Fruit fly (Drosophila melanogaster): ENCODE data around the gene Ubc2.

The Ubc2 gene

dm6 chr2L:10800877-10801719, 33.3 kb upstream of the Ubc2 start, which contains the start of gene CG31869 (continued):
- TF ChIP-seq Dip3 (GFP tag; optimal IDR thresholded peaks at IDR 0.05) (no peak), Rx (GFP tag; IDR thresholded peaks at IDR 0.05) (0 out of 2 replicates have a peak, but pooled peaks have one; percentile 10), slp2 (GFP tag; optimal IDR thresholded peaks at IDR 0.05) (no peak), CG2875 (GFP tag; optimal IDR thresholded peaks at IDR 0.05) (no peak), lab (GFP tag; optimal IDR thresholded peaks at IDR 0.05) (no peak), Fer2 (tag; optimal IDR thresholded peaks at IDR 0.05) (no peak), inv (GFP tag; IDR thresholded peaks at IDR 0.05; ENCODE audit: partially characterized antibody) (no peak), CG11398 (GFP tag; optimal IDR thresholded peaks at IDR 0.05) (no peak), CG6272 (GFP tag; IDR thresholded peaks at IDR 0.05) (no peak), Mrtf (GFP tag; IDR thresholded peaks at IDR 0.05) (no peak; the same call in 2 of the 3 replicates), Trl (optimal IDR thresholded peaks at IDR 0.05) (no peak), Trl (GFP tag; optimal IDR thresholded peaks at IDR 0.05) (no peak), Stat92E (GFP tag; optimal IDR thresholded peaks at IDR 0.05) (no peak), sd (tag; optimal IDR thresholded peaks at IDR 0.05) (no peak), Pdp1 (GFP tag; optimal IDR thresholded peaks at IDR 0.05) (no peak), sens-2 (GFP tag; IDR thresholded peaks at IDR 0.05) (no peak), CG30020 (tag; optimal IDR thresholded peaks at IDR 0.05) (no peak), nau (GFP tag; optimal IDR thresholded peaks at IDR 0.05) (no peak), CG13894 (tag; optimal IDR thresholded peaks at IDR 0.05) (no peak), CG16779 (GFP tag; IDR thresholded peaks at IDR 0.05) (no peak), yki (optimal IDR thresholded peaks at IDR 0.05) (no peak), HHEX (GFP tag; optimal IDR thresholded peaks at IDR 0.05) (no peak), lilli (GFP tag; optimal IDR thresholded peaks at IDR 0.05) (no peak), otp (GFP tag; IDR thresholded peaks at IDR 0.05) (0 out of 3 replicates have a peak, but pooled peaks have one; percentile 24), hbn (GFP tag; IDR thresholded peaks at IDR 0.05; ENCODE audit: partially characterized antibody) (no peak), pum (GFP tag; optimal IDR thresholded peaks at IDR 0.05) (no peak), Tbp (GFP tag; optimal IDR thresholded peaks at IDR 0.05) (no peak), CG15011 (GFP tag; optimal IDR thresholded peaks at IDR 0.05) (no peak), pros (GFP tag; optimal IDR thresholded peaks at IDR 0.05) (no peak), CG14710 (tag; optimal IDR thresholded peaks at IDR 0.05) (no peak), CG2199 (GFP tag; IDR thresholded peaks at IDR 0.05) (no peak; the same call in 2 of the 3 replicates), CG11093 (GFP tag; IDR thresholded peaks at IDR 0.05) (0 out of 3 replicates have a peak, but pooled peaks have one; percentile 35), CG10267 (tag; optimal IDR thresholded peaks at IDR 0.05) (no peak), CG8765 (GFP tag; IDR thresholded peaks at IDR 0.05) (no peak), CG16815 (GFP tag; optimal IDR thresholded peaks at IDR 0.05) (no peak), salm (tag; optimal IDR thresholded peaks at IDR 0.05) (no peak), trh (GFP tag; optimal IDR thresholded peaks at IDR 0.05) (no peak), ase (GFP tag; IDR thresholded peaks at IDR 0.05) (no peak), Bteb2 (GFP tag; optimal IDR thresholded peaks at IDR 0.05) (no peak), CG6765 (GFP tag; optimal IDR thresholded peaks at IDR 0.05) (no peak), kni (GFP tag; optimal IDR thresholded peaks at IDR 0.05) (peak; percentile 30), CG8924 (tag; optimal IDR thresholded peaks at IDR 0.05) (no peak), CG3726 (GFP tag; IDR thresholded peaks at IDR 0.05) (no peak), Abd-B (GFP tag; optimal IDR thresholded peaks at IDR 0.05) (no peak), hth (optimal IDR thresholded peaks at IDR 0.05) (no peak), twi (tag; optimal IDR thresholded peaks at IDR 0.05) (no peak), jing (GFP tag; optimal IDR thresholded peaks at IDR 0.05) (no peak), unpg (GFP tag; optimal IDR thresholded peaks at IDR 0.05) (no peak), CG33557 (GFP tag; optimal IDR thresholded peaks at IDR 0.05) (no peak), NC2α (GFP tag; optimal IDR thresholded peaks at IDR 0.05) (no peak)

All from whole organism, embryonic.